Fruit fly (Drosophila melanogaster) whole organism, embryonic: ENCODE results near the gene CG10470.
A peak's percentile ranks its signal among the peaks of the same experiment; 100 is the strongest.

ENCODE experiments used
- Adf1 ChIP-seq: fragments of 200-800 bp; sonication (Bioruptor generic); IDR thresholded peaks from 2 replicates; pipeline ENCODE4 v1.3.6; 2022; ENCODE audit warnings: missing biosample characterization, missing genetic modification characterization
- Atf3 ChIP-seq: fragments of 200-800 bp; sonication (Bioruptor generic); optimal IDR thresholded peaks from 3 replicates; lab custom pipeline; 2016; ENCODE audit warnings: missing biosample characterization, missing genetic modification characterization
- Bteb2 ChIP-seq: fragments of 200-800 bp; sonication (Bioruptor generic); optimal IDR thresholded peaks from 2 replicates; lab custom pipeline; 2016; ENCODE audit warnings: missing biosample characterization, missing genetic modification characterization
- CG10209 ChIP-seq: fragments of 200-800 bp; sonication (Bioruptor generic); optimal IDR thresholded peaks from 3 replicates; lab custom pipeline; 2017; ENCODE audit warnings: missing biosample characterization, mild to moderate bottlenecking, missing genetic modification characterization, missing genetic modification reagents
- CG10959 ChIP-seq: fragments of 200-800 bp; sonication (Bioruptor generic); IDR thresholded peaks from 2 replicates; pipeline ENCODE4 v1.3.6; 2022; ENCODE audit warnings: missing biosample characterization, missing genetic modification characterization
- CG11696 ChIP-seq: fragments of 200-800 bp; sonication (Bioruptor generic); IDR thresholded peaks from 2 replicates; pipeline ENCODE4 v1.3.6; 2022; ENCODE audit warnings: missing biosample characterization, missing genetic modification characterization
- CG12391 ChIP-seq: fragments of 200-800 bp; sonication (Bioruptor generic); optimal IDR thresholded peaks from 3 replicates; lab custom pipeline; 2018; ENCODE audit warnings: missing biosample characterization, mild to moderate bottlenecking, missing genetic modification characterization, moderate library complexity
- CG12942 ChIP-seq: fragments of 200-800 bp; sonication (Bioruptor generic); optimal IDR thresholded peaks from 3 replicates; lab custom pipeline; 2016; ENCODE audit warnings: missing biosample characterization, missing genetic modification characterization
- CG13424 ChIP-seq: fragments of 200-800 bp; sonication (Bioruptor generic); optimal IDR thresholded peaks from 2 replicates; lab custom pipeline; 2019; ENCODE audit warnings: missing biosample characterization, mild to moderate bottlenecking, missing genetic modification characterization, moderate library complexity
- CG17912 ChIP-seq: fragments of 200-800 bp; sonication (Bioruptor generic); optimal IDR thresholded peaks from 2 replicates; lab custom pipeline; 2018; ENCODE audit warnings: missing biosample characterization, mild to moderate bottlenecking, missing genetic modification characterization
- CG18262 ChIP-seq: fragments of 200-800 bp; optimal IDR thresholded peaks from 3 replicates; lab custom pipeline; 2019; ENCODE audit warnings: missing biosample characterization, mild to moderate bottlenecking, missing genetic modification characterization, moderate library complexity
- CG3838 ChIP-seq: fragments of 200-800 bp; sonication (Bioruptor generic); optimal IDR thresholded peaks from 3 replicates; lab custom pipeline; 2016; ENCODE audit warnings: missing biosample characterization, missing genetic modification characterization
- CG4282 ChIP-seq: fragments of 200-800 bp; sonication (Bioruptor generic); optimal IDR thresholded peaks from 2 replicates; lab custom pipeline; 2016; ENCODE audit warnings: missing biosample characterization, missing genetic modification characterization
- CG4424 ChIP-seq: fragments of 200-800 bp; sonication (Bioruptor generic); optimal IDR thresholded peaks from 3 replicates; lab custom pipeline; 2016; ENCODE audit warnings: missing biosample characterization, missing genetic modification characterization
- CG6254 ChIP-seq: fragments of 200-800 bp; sonication (Bioruptor generic); optimal IDR thresholded peaks from 3 replicates; lab custom pipeline; 2017; ENCODE audit warnings: mild to moderate bottlenecking, missing biosample characterization, missing genetic modification reagents, missing genetic modification characterization
- CG6813 ChIP-seq: fragments of 200-800 bp; sonication (Bioruptor generic); optimal IDR thresholded peaks from 2 replicates; lab custom pipeline; 2017; ENCODE audit warnings: missing biosample characterization, missing genetic modification characterization, mild to moderate bottlenecking, moderate library complexity, missing genetic modification reagents
- CG7963 ChIP-seq: fragments of 200-800 bp; sonication (Bioruptor generic); IDR thresholded peaks from 3 replicates; pipeline ENCODE4 v1.3.6; 2022; ENCODE audit warnings: missing biosample characterization, missing genetic modification characterization; ENCODE audit not compliant: partially characterized antibody
- CG9609 ChIP-seq: fragments of 200-800 bp; sonication (Bioruptor generic); optimal IDR thresholded peaks from 3 replicates; lab custom pipeline; 2016; ENCODE audit warnings: missing biosample characterization, missing genetic modification characterization
- CG9797 ChIP-seq: fragments of 200-800 bp; sonication (Bioruptor generic); optimal IDR thresholded peaks from 3 replicates; lab custom pipeline; 2018; ENCODE audit warnings: missing biosample characterization, mild to moderate bottlenecking, missing genetic modification characterization
- CHES-1-like ChIP-seq: fragments of 200-800 bp; sonication (Bioruptor generic); optimal IDR thresholded peaks from 2 replicates; lab custom pipeline; 2016; ENCODE audit warnings: missing biosample characterization, missing genetic modification characterization
- Dbx ChIP-seq: fragments of 200-800 bp; sonication (Bioruptor generic); IDR thresholded peaks from 3 replicates; pipeline ENCODE4 v1.3.6; 2022; ENCODE audit warnings: missing biosample characterization, missing genetic modification characterization
- Dp ChIP-seq: fragments of 200-800 bp; sonication (Bioruptor generic); optimal IDR thresholded peaks from 2 replicates; lab custom pipeline; 2018; ENCODE audit warnings: missing biosample characterization, mild to moderate bottlenecking, missing genetic modification characterization, moderate library complexity
- Drgx ChIP-seq: fragments of 200-800 bp; sonication (Bioruptor generic); IDR thresholded peaks from 2 replicates; pipeline ENCODE4 v1.3.6; 2022; ENCODE audit warnings: missing biosample characterization, missing genetic modification characterization
- E2f1 ChIP-seq: fragments of 200-800 bp; sonication (Bioruptor generic); IDR thresholded peaks from 2 replicates; pipeline ENCODE4 v1.3.6; 2022; ENCODE audit warnings: missing biosample characterization, missing genetic modification characterization
- Hmr ChIP-seq: fragments of 200-800 bp; sonication (Bioruptor generic); optimal IDR thresholded peaks from 3 replicates; lab custom pipeline; 2017; ENCODE audit warnings: mild to moderate bottlenecking, missing biosample characterization, missing genetic modification reagents, missing genetic modification characterization
- Hr78 ChIP-seq, 2 experiments: fragments of 200-800 bp in 1 of 2; fragments of >200 bp in 1 of 2; sonication (Bioruptor generic) in 1 of 2; optimal IDR thresholded peaks; 2 replicates each; lab custom pipeline; 2017 to 2019; ENCODE audit warnings: missing biosample characterization in 2 of 2, missing genetic modification characterization in 2 of 2, mild to moderate bottlenecking in 1 of 2, moderate library complexity in 1 of 2
- Optix ChIP-seq: fragments of 200-800 bp; sonication (Bioruptor generic); IDR thresholded peaks from 3 replicates; pipeline ENCODE4 v1.3.6; 2022; ENCODE audit warnings: missing biosample characterization, missing genetic modification characterization
- Ssrp ChIP-seq: fragments of 200-800 bp; sonication (Bioruptor generic); optimal IDR thresholded peaks from 2 replicates; lab custom pipeline; 2018; ENCODE audit warnings: missing biosample characterization, mild to moderate bottlenecking, missing genetic modification characterization, moderate library complexity
- Vsx1 ChIP-seq: fragments of 200-800 bp; sonication (Bioruptor generic); optimal IDR thresholded peaks from 2 replicates; lab custom pipeline; 2017; ENCODE audit warnings: missing biosample characterization, mild to moderate bottlenecking, missing genetic modification characterization, missing genetic modification reagents
- amos ChIP-seq: fragments of 200-800 bp; sonication (Bioruptor generic); IDR thresholded peaks from 2 replicates; pipeline ENCODE4 v1.3.6; 2022; ENCODE audit warnings: missing biosample characterization, missing genetic modification characterization; ENCODE audit not compliant: partially characterized antibody
- cg ChIP-seq: fragments of 200-800 bp; sonication (Bioruptor generic); optimal IDR thresholded peaks from 3 replicates; lab custom pipeline; 2019; ENCODE audit warnings: missing biosample characterization, mild to moderate bottlenecking, missing genetic modification characterization, moderate library complexity
- dimm ChIP-seq: fragments of 200-800 bp; sonication (Bioruptor generic); IDR thresholded peaks from 2 replicates; pipeline ENCODE4 v1.3.6; 2022; ENCODE audit warnings: missing biosample characterization, missing genetic modification characterization
- dmrt99B ChIP-seq: fragments of 200-800 bp; sonication (Bioruptor generic); optimal IDR thresholded peaks from 2 replicates; lab custom pipeline; 2018; ENCODE audit warnings: missing biosample characterization, mild to moderate bottlenecking, missing genetic modification characterization, moderate library complexity
- eve ChIP-seq, 2 experiments: fragments of >200 bp; optimal IDR thresholded peaks; 2 replicates each; lab custom pipeline; 2017; ENCODE audit warnings: missing biosample characterization in 2 of 2, missing genetic modification characterization in 2 of 2
- grn ChIP-seq: fragments of 200-800 bp; sonication (Bioruptor generic); optimal IDR thresholded peaks from 3 replicates; lab custom pipeline; 2017; ENCODE audit warnings: missing biosample characterization, missing genetic modification characterization
- gro ChIP-seq: fragments of 200-800 bp; sonication (Bioruptor generic); optimal IDR thresholded peaks from 2 replicates; lab custom pipeline; 2016; ENCODE audit warnings: missing biosample characterization, missing genetic modification characterization
- kay ChIP-seq: fragments of 200-800 bp; sonication (Bioruptor generic); optimal IDR thresholded peaks from 2 replicates; lab custom pipeline; 2016; ENCODE audit warnings: missing biosample characterization, missing genetic modification characterization
- knrl ChIP-seq: fragments of 200-800 bp; sonication (Bioruptor generic); IDR thresholded peaks from 3 replicates; pipeline ENCODE4 v1.3.6; 2022; ENCODE audit warnings: missing biosample characterization, missing genetic modification characterization; ENCODE audit not compliant: partially characterized antibody
- luna ChIP-seq: fragments of 200-800 bp; sonication (Bioruptor generic); optimal IDR thresholded peaks from 2 replicates; lab custom pipeline; 2016; ENCODE audit warnings: missing biosample characterization, missing genetic modification characterization
- p53 ChIP-seq: fragments of 200-800 bp; sonication (Bioruptor generic); optimal IDR thresholded peaks from 2 replicates; lab custom pipeline; 2016; ENCODE audit warnings: missing biosample characterization, missing genetic modification characterization
- pfk ChIP-seq: fragments of 200-800 bp; sonication (Bioruptor generic); optimal IDR thresholded peaks from 2 replicates; lab custom pipeline; 2018; ENCODE audit warnings: missing biosample characterization, mild to moderate bottlenecking, missing genetic modification characterization, moderate library complexity
- phol ChIP-seq: fragments of 200-800 bp; sonication (Bioruptor generic); optimal IDR thresholded peaks from 3 replicates; lab custom pipeline; 2018; ENCODE audit warnings: missing biosample characterization, mild to moderate bottlenecking, missing genetic modification characterization, moderate library complexity
- prd ChIP-seq, 3 experiments: fragments of >200 bp in 2 of 3; fragments of 200-800 bp in 1 of 3; sonication (Bioruptor generic) in 1 of 3; optimal IDR thresholded peaks in 2 of 3; IDR thresholded peaks in 1 of 3; 2 replicates in 2 of 3; 3 replicates in 1 of 3; pipeline versions ENCODE4 v1.3.6 to Lab custom; 2017 to 2022; ENCODE audit warnings: missing biosample characterization in 1 of 3, missing genetic modification characterization in 1 of 3
- pros ChIP-seq: fragments of 200-800 bp; sonication (Bioruptor generic); optimal IDR thresholded peaks from 3 replicates; lab custom pipeline; 2019; ENCODE audit warnings: missing biosample characterization, mild to moderate bottlenecking, missing genetic modification characterization, moderate library complexity
- run ChIP-seq: fragments of 200-800 bp; sonication (Bioruptor generic); optimal IDR thresholded peaks from 3 replicates; lab custom pipeline; 2018; ENCODE audit warnings: missing biosample characterization, mild to moderate bottlenecking, missing genetic modification characterization
- sim ChIP-seq: fragments of 200-800 bp; sonication (Bioruptor generic); IDR thresholded peaks from 2 replicates; pipeline ENCODE4 v1.3.6; 2022; ENCODE audit warnings: missing biosample characterization, missing genetic modification characterization
- tin ChIP-seq: fragments of 200-800 bp; sonication (Bioruptor generic); optimal IDR thresholded peaks from 3 replicates; lab custom pipeline; 2016; ENCODE audit warnings: missing biosample characterization, missing genetic modification characterization
- unpg ChIP-seq: fragments of 200-800 bp; sonication (Bioruptor generic); optimal IDR thresholded peaks from 3 replicates; lab custom pipeline; 2018; ENCODE audit warnings: missing biosample characterization, mild to moderate bottlenecking, missing genetic modification characterization, moderate library complexity

The CG10470 gene

DNA sequence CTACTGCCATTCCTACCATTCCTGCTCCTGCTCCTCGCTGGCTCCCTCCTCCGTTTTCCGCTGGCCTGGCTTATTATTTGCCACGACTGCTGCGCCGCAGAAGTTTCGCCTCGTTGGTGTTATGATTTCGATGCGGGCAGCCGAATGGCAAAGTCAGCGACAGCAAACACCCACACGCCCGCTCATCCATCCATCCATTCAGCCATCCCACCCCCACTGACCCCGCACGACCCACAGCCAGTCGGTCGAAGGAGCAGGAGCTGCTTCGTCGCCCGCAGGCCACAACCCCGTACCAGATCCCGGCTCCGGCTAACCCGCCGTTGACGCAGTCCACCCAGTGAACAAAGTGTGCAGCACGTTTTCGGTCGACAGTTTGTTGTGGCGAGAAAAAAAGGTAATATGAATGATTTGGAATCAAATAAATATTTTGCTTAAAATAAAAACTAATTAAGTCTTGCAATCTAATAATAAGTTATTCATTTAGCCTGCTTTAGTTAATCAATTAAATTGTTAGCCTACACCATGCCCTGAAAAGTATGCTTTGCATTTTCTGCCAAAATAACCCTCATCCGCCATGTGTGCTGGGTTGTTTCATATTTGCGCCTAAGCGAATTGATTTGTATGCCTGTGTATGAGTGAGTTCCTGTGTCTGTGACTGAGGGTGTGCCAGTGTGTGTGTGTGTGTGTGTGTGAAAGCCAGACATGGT is 22.2 kb upstream of the CG10470 start (continued):
- TF ChIP-seq Adf1 (peak; percentile 41; the same call in 1 of the 2 replicates), CG9609 (GFP tag; lab: Kevin White, UChicago) (no peak), dimm (GFP tag; lab: Robert Waterston, UW) (no peak), CG6254 (no peak), CG13424 (tag; lab: Kevin White, UChicago) (peak; percentile 70), CG18262 (tag; lab: Kevin White, UChicago) (peak; percentile 51), CG9797 (GFP tag; lab: Kevin White, UChicago) (no peak), Atf3 (GFP tag; lab: Kevin White, UChicago) (no peak), Ssrp (tag; lab: Kevin White, UChicago) (no peak), Bteb2 (GFP tag; lab: Kevin White, UChicago) (peak; percentile 1), tin (GFP tag; lab: Kevin White, UChicago) (no peak), run (tag; lab: Kevin White, UChicago) (peak; percentile 5), Optix (GFP tag; lab: Robert Waterston, UW) (no peak; the same call in 2 of the 3 replicates), p53 (GFP tag; lab: Kevin White, UChicago) (no peak), eve (GFP tag; optimal IDR thresholded peaks at IDR 0.05; lab: Kevin White, UChicago) (no peak), unpg (GFP tag; lab: Kevin White, UChicago) (peak; percentile 44), CG11696 (peak; percentile 23; the same call in 1 of the 2 replicates), amos (GFP tag; lab: Robert Waterston, UW) (no peak), CG12942 (GFP tag; lab: Kevin White, UChicago) (no peak), Dbx (GFP tag; lab: Robert Waterston, UW) (no peak), CG10959 (GFP tag; lab: Robert Waterston, UW) (no peak), CG4424 (GFP tag; lab: Kevin White, UChicago) (peak; percentile 27), CG17912 (GFP tag; lab: Kevin White, UChicago) (no peak), prd (optimal IDR thresholded peaks at IDR 0.05; lab: Kevin White, UChicago) (no peak), prd (GFP tag; IDR thresholded peaks at IDR 0.05; lab: Robert Waterston, UW) (peak; percentile 17; the same call in 1 of the 3 replicates), Drgx (peak; percentile 26; the same call in 1 of the 2 replicates), pros (GFP tag; lab: Kevin White, UChicago) (no peak), sim (GFP tag; lab: Robert Waterston, UW) (no peak), CG6813 (GFP tag; lab: Kevin White, UChicago) (peak; percentile 48), kay (GFP tag; lab: Kevin White, UChicago) (no peak), E2f1 (GFP tag; lab: Robert Waterston, UW) (no peak), CG12391 (tag; lab: Kevin White, UChicago) (peak; percentile 66), dmrt99B (tag; lab: Kevin White, UChicago) (peak; percentile 81), phol (tag; lab: Kevin White, UChicago) (peak; percentile 56), CHES-1-like (no peak), CG10209 (peak; percentile 44), knrl (no peak), Hr78 (GFP tag; optimal IDR thresholded peaks at IDR 0.05; lab: Kevin White, UChicago) (no peak), pfk (GFP tag; lab: Kevin White, UChicago) (no peak), cg (GFP tag; lab: Kevin White, UChicago) (peak; percentile 28), CG3838 (GFP tag; lab: Kevin White, UChicago) (no peak), grn (GFP tag; lab: Kevin White, UChicago) (no peak), CG7963 (GFP tag; lab: Robert Waterston, UW) (no peak), gro (peak; percentile 38), CG4282 (GFP tag; lab: Kevin White, UChicago) (no peak), Dp (no peak), Vsx1 (no peak), luna (GFP tag; lab: Kevin White, UChicago) (no peak), Hmr (GFP tag; lab: Kevin White, UChicago) (peak; percentile 85)
